Fruit fly (Drosophila melanogaster) whole organism, embryonic: ENCODE data around the gene nonC.

Experiments used
- CG10543 ChIP-seq: fragments of 200-800 bp; sonication (Bioruptor generic); optimal IDR thresholded peaks from 3 replicates; lab custom pipeline; 2017; ENCODE audit warnings: missing biosample characterization, mild to moderate bottlenecking, missing genetic modification characterization, moderate library complexity
- CG11398 ChIP-seq: fragments of 200-800 bp; sonication (Bioruptor generic); optimal IDR thresholded peaks from 2 replicates; lab custom pipeline; 2016; ENCODE audit warnings: missing biosample characterization, missing genetic modification characterization
- CG12155 ChIP-seq: fragments of 200-800 bp; sonication (Bioruptor generic); optimal IDR thresholded peaks from 3 replicates; lab custom pipeline; 2016; ENCODE audit warnings: missing biosample characterization, missing genetic modification characterization
- CG12769 ChIP-seq: fragments of 200-800 bp; sonication (Bioruptor generic); optimal IDR thresholded peaks from 2 replicates; lab custom pipeline; 2019; ENCODE audit warnings: missing biosample characterization, mild to moderate bottlenecking, missing genetic modification characterization, moderate library complexity
- CG12942 ChIP-seq: fragments of 200-800 bp; sonication (Bioruptor generic); optimal IDR thresholded peaks from 3 replicates; lab custom pipeline; 2016; ENCODE audit warnings: missing biosample characterization, missing genetic modification characterization
- CG13296 ChIP-seq: fragments of 200-800 bp; sonication (Bioruptor generic); optimal IDR thresholded peaks from 3 replicates; lab custom pipeline; 2018; ENCODE audit warnings: missing biosample characterization, mild to moderate bottlenecking, missing genetic modification characterization
- CG14441 ChIP-seq: fragments of 200-800 bp; sonication (Bioruptor generic); IDR thresholded peaks from 2 replicates; pipeline ENCODE4 v1.3.6; 2022; ENCODE audit warnings: missing biosample characterization, missing genetic modification characterization
- CG15011 ChIP-seq: fragments of 200-800 bp; sonication (Bioruptor generic); optimal IDR thresholded peaks from 3 replicates; lab custom pipeline; 2018; ENCODE audit warnings: missing biosample characterization, mild to moderate bottlenecking, missing genetic modification characterization
- CG1529 ChIP-seq: fragments of 200-800 bp; sonication (Bioruptor generic); optimal IDR thresholded peaks from 3 replicates; lab custom pipeline; 2018; ENCODE audit warnings: missing biosample characterization, missing genetic modification characterization
- CG17361 ChIP-seq: fragments of 200-800 bp; sonication (Bioruptor generic); IDR thresholded peaks from 3 replicates; pipeline ENCODE4 v1.3.6; 2022; ENCODE audit warnings: missing biosample characterization, missing genetic modification characterization
- CG2889 ChIP-seq: fragments of 200-800 bp; sonication (Bioruptor generic); IDR thresholded peaks from 3 replicates; pipeline ENCODE4 v1.3.6; 2022; ENCODE audit warnings: missing biosample characterization, missing genetic modification characterization
- CG30403 ChIP-seq: fragments of 200-800 bp; sonication (Bioruptor generic); optimal IDR thresholded peaks from 3 replicates; lab custom pipeline; 2016; ENCODE audit warnings: missing biosample characterization, missing genetic modification characterization
- CG3065 ChIP-seq: fragments of 200-800 bp; sonication (Bioruptor generic); optimal IDR thresholded peaks from 2 replicates; lab custom pipeline; 2016; ENCODE audit warnings: missing biosample characterization, missing genetic modification characterization
- CG3163 ChIP-seq: fragments of 200-800 bp; sonication (Bioruptor generic); optimal IDR thresholded peaks from 3 replicates; lab custom pipeline; 2016; ENCODE audit warnings: missing biosample characterization, missing genetic modification characterization
- CG3847 ChIP-seq: fragments of 200-800 bp; sonication (Bioruptor generic); IDR thresholded peaks from 2 replicates; pipeline ENCODE4 v1.3.6; 2022; ENCODE audit warnings: missing biosample characterization, missing genetic modification characterization
- CG4820 ChIP-seq: fragments of 200-800 bp; sonication (Bioruptor generic); optimal IDR thresholded peaks from 3 replicates; lab custom pipeline; 2016; ENCODE audit warnings: missing biosample characterization, missing genetic modification characterization
- CG6654 ChIP-seq: fragments of 200-800 bp; sonication (Bioruptor generic); optimal IDR thresholded peaks from 2 replicates; lab custom pipeline; 2017; ENCODE audit warnings: missing biosample characterization, mild to moderate bottlenecking, missing genetic modification characterization
- CG6854 ChIP-seq: fragments of 200-800 bp; sonication (Bioruptor generic); optimal IDR thresholded peaks from 3 replicates; lab custom pipeline; 2017; ENCODE audit warnings: missing biosample characterization, mild to moderate bottlenecking, missing genetic modification characterization
- CG7372 ChIP-seq: fragments of 200-800 bp; sonication (Bioruptor generic); IDR thresholded peaks from 2 replicates; pipeline ENCODE4 v1.3.6; 2022; ENCODE audit warnings: missing biosample characterization, missing genetic modification characterization
- CG8089 ChIP-seq: fragments of 200-800 bp; sonication (Bioruptor generic); optimal IDR thresholded peaks from 3 replicates; lab custom pipeline; 2016; ENCODE audit warnings: missing biosample characterization, missing genetic modification characterization
- CG8765 ChIP-seq: fragments of 200-800 bp; sonication (Bioruptor generic); IDR thresholded peaks from 2 replicates; pipeline ENCODE4 v1.3.6; 2022; ENCODE audit warnings: missing biosample characterization, missing genetic modification characterization
- CG9876 ChIP-seq: fragments of 200-800 bp; sonication (Bioruptor generic); optimal IDR thresholded peaks from 2 replicates; lab custom pipeline; 2016; ENCODE audit warnings: missing biosample characterization, missing genetic modification characterization
- Camta ChIP-seq: fragments of 200-800 bp; sonication (Bioruptor generic); optimal IDR thresholded peaks from 2 replicates; lab custom pipeline; 2016; ENCODE audit warnings: missing biosample characterization, missing genetic modification characterization
- D19B ChIP-seq: fragments of 200-800 bp; sonication (Bioruptor generic); optimal IDR thresholded peaks from 2 replicates; lab custom pipeline; 2017; ENCODE audit warnings: missing biosample characterization, mild to moderate bottlenecking, missing genetic modification characterization
- Dbx ChIP-seq: fragments of 200-800 bp; sonication (Bioruptor generic); IDR thresholded peaks from 3 replicates; pipeline ENCODE4 v1.3.6; 2022; ENCODE audit warnings: missing biosample characterization, missing genetic modification characterization
- Gsc ChIP-seq: fragments of 200-800 bp; sonication (Bioruptor generic); IDR thresholded peaks from 2 replicates; pipeline ENCODE4 v1.3.6; 2022; ENCODE audit warnings: missing biosample characterization, missing genetic modification characterization
- Gug ChIP-seq: fragments of 200-800 bp; sonication (Bioruptor generic); IDR thresholded peaks from 4 replicates; pipeline ENCODE4 v1.3.6; 2022; ENCODE audit warnings: missing biosample characterization, missing genetic modification characterization
- Hr3 ChIP-seq: fragments of 200-800 bp; sonication (Bioruptor generic); optimal IDR thresholded peaks from 3 replicates; lab custom pipeline; 2016; ENCODE audit warnings: missing biosample characterization, missing genetic modification characterization
- Jarid2 ChIP-seq: fragments of 200-800 bp; sonication (Bioruptor generic); optimal IDR thresholded peaks from 3 replicates; lab custom pipeline; 2017; ENCODE audit warnings: mild to moderate bottlenecking, missing biosample characterization, missing genetic modification reagents, missing genetic modification characterization
- Myb ChIP-seq: fragments of 200-800 bp; sonication (Bioruptor generic); optimal IDR thresholded peaks from 2 replicates; lab custom pipeline; 2016; ENCODE audit warnings: missing biosample characterization, missing genetic modification characterization
- Pdp1 ChIP-seq, 2 experiments: fragments of 200-800 bp; sonication (Bioruptor generic); optimal IDR thresholded peaks; 3 replicates each; lab custom pipeline; 2016; ENCODE audit warnings: missing biosample characterization in 2 of 2, missing genetic modification characterization in 2 of 2, mild to moderate bottlenecking in 1 of 2, moderate library complexity in 1 of 2
- Usf ChIP-seq: fragments of 200-800 bp; sonication (Bioruptor generic); optimal IDR thresholded peaks from 2 replicates; lab custom pipeline; 2017; ENCODE audit warnings: missing genotype, missing biosample characterization, missing genetic modification characterization
- al ChIP-seq: fragments of 200-800 bp; sonication (Bioruptor generic); IDR thresholded peaks from 2 replicates; pipeline ENCODE4 v1.3.6; 2022; ENCODE audit warnings: missing biosample characterization, missing genetic modification characterization
- ase ChIP-seq: fragments of 200-800 bp; sonication (Bioruptor generic); IDR thresholded peaks from 3 replicates; pipeline ENCODE4 v1.3.6; 2022; ENCODE audit warnings: missing biosample characterization, missing genetic modification characterization
- bab2 ChIP-seq: fragments of 200-800 bp; sonication (Bioruptor generic); optimal IDR thresholded peaks from 2 replicates; lab custom pipeline; 2016; ENCODE audit warnings: missing biosample characterization, missing genetic modification characterization
- cad ChIP-seq: fragments of >200 bp; optimal IDR thresholded peaks from 2 replicates; lab custom pipeline; 2017; ENCODE audit warnings: missing biosample characterization, missing genetic modification characterization
- cwo ChIP-seq: fragments of 200-800 bp; sonication (Bioruptor generic); optimal IDR thresholded peaks from 3 replicates; lab custom pipeline; 2017; ENCODE audit warnings: missing biosample characterization, missing genetic modification characterization, mild to moderate bottlenecking, moderate library complexity, missing genetic modification reagents
- dmrt99B ChIP-seq: fragments of 200-800 bp; sonication (Bioruptor generic); optimal IDR thresholded peaks from 2 replicates; lab custom pipeline; 2018; ENCODE audit warnings: missing biosample characterization, mild to moderate bottlenecking, missing genetic modification characterization, moderate library complexity
- fd96Cb ChIP-seq: fragments of 200-800 bp; sonication (Bioruptor generic); optimal IDR thresholded peaks from 2 replicates; lab custom pipeline; 2018; ENCODE audit warnings: missing biosample characterization, mild to moderate bottlenecking, missing genetic modification characterization, moderate library complexity
- gro ChIP-seq: fragments of 200-800 bp; sonication (Bioruptor generic); optimal IDR thresholded peaks from 2 replicates; lab custom pipeline; 2016; ENCODE audit warnings: missing biosample characterization, missing genetic modification characterization
- oc ChIP-seq: fragments of 200-800 bp; sonication (Bioruptor generic); optimal IDR thresholded peaks from 2 replicates; lab custom pipeline; 2018; ENCODE audit warnings: missing biosample characterization, mild to moderate bottlenecking, missing genetic modification characterization, moderate library complexity
- pfk ChIP-seq: fragments of 200-800 bp; sonication (Bioruptor generic); optimal IDR thresholded peaks from 2 replicates; lab custom pipeline; 2018; ENCODE audit warnings: missing biosample characterization, mild to moderate bottlenecking, missing genetic modification characterization, moderate library complexity
- pnt ChIP-seq: fragments of 200-800 bp; sonication (Bioruptor generic); optimal IDR thresholded peaks from 3 replicates; lab custom pipeline; 2016; ENCODE audit warnings: missing biosample characterization, missing genetic modification characterization
- prd ChIP-seq, 3 experiments: fragments of >200 bp in 2 of 3; fragments of 200-800 bp in 1 of 3; sonication (Bioruptor generic) in 1 of 3; optimal IDR thresholded peaks in 2 of 3; IDR thresholded peaks in 1 of 3; 2 replicates in 2 of 3; 3 replicates in 1 of 3; pipeline versions ENCODE4 v1.3.6 to Lab custom; 2017 to 2022; ENCODE audit warnings: missing biosample characterization in 1 of 3, missing genetic modification characterization in 1 of 3
- pros ChIP-seq: fragments of 200-800 bp; sonication (Bioruptor generic); optimal IDR thresholded peaks from 3 replicates; lab custom pipeline; 2019; ENCODE audit warnings: missing biosample characterization, mild to moderate bottlenecking, missing genetic modification characterization, moderate library complexity
- stc ChIP-seq: fragments of 200-800 bp; sonication (Bioruptor generic); IDR thresholded peaks from 2 replicates; pipeline ENCODE4 v1.3.6; 2022; ENCODE audit warnings: missing biosample characterization, missing genetic modification characterization
- tgo ChIP-seq: fragments of 200-800 bp; sonication (Bioruptor generic); IDR thresholded peaks from 3 replicates; pipeline ENCODE4 v1.3.6; 2022; ENCODE audit warnings: missing biosample characterization, missing genetic modification characterization
- tll ChIP-seq, 2 experiments: fragments of 200-800 bp in 1 of 2; fragments of >200 bp in 1 of 2; sonication (Bioruptor generic) in 1 of 2; optimal IDR thresholded peaks; 2 replicates each; lab custom pipeline; 2017 to 2019; ENCODE audit warnings: missing biosample characterization in 2 of 2, missing genetic modification characterization in 2 of 2, mild to moderate bottlenecking in 1 of 2, moderate library complexity in 1 of 2
- trem ChIP-seq: fragments of 200-800 bp; optimal IDR thresholded peaks from 3 replicates; lab custom pipeline; 2019; ENCODE audit warnings: missing biosample characterization, mild to moderate bottlenecking, missing genetic modification characterization, moderate library complexity
- tx ChIP-seq: fragments of 200-800 bp; sonication (Bioruptor generic); optimal IDR thresholded peaks from 2 replicates; lab custom pipeline; 2016; ENCODE audit warnings: missing biosample characterization, missing genetic modification characterization

Gene nonC

dm6 chrX:6843841-6844440 is 19.6 kb downstream of the nonC start, which contains the start of the genes CG14435 and Tmf (continued):
- TF ChIP-seq prd (optimal IDR thresholded peaks at IDR 0.05; lab: Kevin White, UChicago) (no peak), prd (GFP tag; IDR thresholded peaks at IDR 0.05; lab: Robert Waterston, UW) (peak; percentile 93), Pdp1 (GFP tag; optimal IDR thresholded peaks at IDR 0.05; lab: Kevin White, UChicago) (peak; percentile 48 to 75), tgo (GFP tag; lab: Robert Waterston, UW) (peak; percentile 86), CG14441 (peak; percentile 89), D19B (GFP tag; lab: Kevin White, UChicago) (peak; percentile 69), CG12155 (peak; percentile 81), CG8765 (GFP tag; lab: Robert Waterston, UW) (peak; percentile 72), CG30403 (peak; percentile 91), trem (tag; lab: Kevin White, UChicago) (peak; percentile 76), pfk (GFP tag; lab: Kevin White, UChicago) (no peak), CG6654 (GFP tag; lab: Kevin White, UChicago) (peak; percentile 56), CG1529 (peak; percentile 49), gro (GFP tag; lab: Kevin White, UChicago) (peak; percentile 5), CG11398 (GFP tag; lab: Kevin White, UChicago) (no peak), CG10543 (GFP tag; lab: Kevin White, UChicago) (peak; percentile 75), CG17361 (GFP tag; lab: Robert Waterston, UW) (peak; percentile 94), Camta (GFP tag; lab: Kevin White, UChicago) (peak; percentile 44), CG4820 (GFP tag; lab: Kevin White, UChicago) (peak; percentile 74), pnt (GFP tag; lab: Kevin White, UChicago) (peak; percentile 50), al (GFP tag; lab: Robert Waterston, UW) (peak; percentile 84), Usf (peak; percentile 81), dmrt99B (tag; lab: Kevin White, UChicago) (peak; percentile 80), Hr3 (peak; percentile 91), CG3163 (GFP tag; lab: Kevin White, UChicago) (no peak), Dbx (peak; percentile 91), CG12769 (tag; lab: Kevin White, UChicago) (no peak), oc (tag; lab: Kevin White, UChicago) (no peak), CG9876 (GFP tag; lab: Kevin White, UChicago) (no peak), Gsc (GFP tag; lab: Robert Waterston, UW) (peak; percentile 71), CG12942 (GFP tag; lab: Kevin White, UChicago) (peak; percentile 68), pros (no peak), Myb (GFP tag; lab: Kevin White, UChicago) (peak; percentile 4), CG7372 (peak; percentile 85), CG3847 (peak; percentile 85), Jarid2 (GFP tag; lab: Kevin White, UChicago) (peak; percentile 49), ase (peak; percentile 85), cad (GFP tag; lab: Kevin White, UChicago) (no peak), CG15011 (GFP tag; lab: Kevin White, UChicago) (no peak), cwo (GFP tag; lab: Kevin White, UChicago) (peak; percentile 65), CG6854 (GFP tag; lab: Kevin White, UChicago) (peak; percentile 43), fd96Cb (peak; percentile 77), tll (GFP tag; optimal IDR thresholded peaks at IDR 0.05; lab: Kevin White, UChicago) (no peak), CG8089 (GFP tag; lab: Kevin White, UChicago) (no peak), stc (GFP tag; lab: Robert Waterston, UW) (peak; percentile 78), bab2 (GFP tag; lab: Kevin White, UChicago) (peak; percentile 69), tx (GFP tag; lab: Kevin White, UChicago) (peak; percentile 18), CG2889 (peak; percentile 78), Gug (GFP tag; lab: Robert Waterston, UW) (peak; percentile 90), CG13296 (GFP tag; lab: Kevin White, UChicago) (peak; percentile 71), CG3065 (GFP tag; lab: Kevin White, UChicago) (no peak)
